Worm (Caenorhabditis elegans) whole organism, young adult: ENCODE data around the gene W09B6.4.

Experiments used
- B0336.3 ChIP-seq: fragments of 200-800 bp; sonication (Bioruptor generic); IDR thresholded peaks from 2 replicates; pipeline ENCODE4 v1.3.6; 2022; ENCODE audit warnings: missing genetic modification characterization, missing compliant biosample characterization
- F49E8.2 ChIP-seq: sonication (generic microtip); optimal IDR thresholded peaks from 3 replicates; lab custom pipeline; 2017; ENCODE audit warnings: missing genetic modification characterization, mild to moderate bottlenecking, missing compliant biosample characterization, antibody characterized with exemption, moderate library complexity; ENCODE audit not compliant: insufficient read depth
- F55B11.4 ChIP-seq: sonication (generic microtip); optimal IDR thresholded peaks from 2 replicates; lab custom pipeline; 2016; ENCODE audit warnings: missing compliant biosample characterization, missing genetic modification characterization, borderline replicate concordance; ENCODE audit not compliant: insufficient read depth
- Y53G8AR.9 ChIP-seq: fragments of 200-800 bp; sonication (Bioruptor generic); conservative IDR thresholded peaks from 2 replicates; pipeline ENCODE4 v1.3.6; 2022; ENCODE audit warnings: missing genetic modification reagents, missing genetic modification characterization, missing compliant biosample characterization
- Y79H2A.3 ChIP-seq: fragments of 200-800 bp; sonication (Bioruptor generic); conservative IDR thresholded peaks from 2 replicates; pipeline ENCODE4 v1.3.6; 2022; ENCODE audit warnings: missing genetic modification reagents, missing genetic modification characterization, missing compliant biosample characterization
- nfya-1 ChIP-seq: sonication (generic microtip); optimal IDR thresholded peaks from 2 replicates; lab custom pipeline; 2017; ENCODE audit warnings: antibody characterized with exemption, missing compliant biosample characterization, missing genetic modification characterization, borderline replicate concordance; ENCODE audit not compliant: insufficient read depth
- snpc-4 ChIP-seq, 5 experiments: fragments of 150-350 bp in 1 of 5; sonication (generic microtip) in 4 of 5; optimal IDR thresholded peaks; 2 replicates each; lab custom pipeline; 2014 to 2018; ENCODE audit warnings: missing genetic modification characterization in 5 of 5, missing biosample characterization in 3 of 5, antibody characterized with exemption in 2 of 5, mild to moderate bottlenecking in 2 of 5, missing compliant biosample characterization in 2 of 5, missing genotype in 2 of 5, moderate library complexity in 2 of 5, missing genetic modification reagents in 1 of 5

DNA sequence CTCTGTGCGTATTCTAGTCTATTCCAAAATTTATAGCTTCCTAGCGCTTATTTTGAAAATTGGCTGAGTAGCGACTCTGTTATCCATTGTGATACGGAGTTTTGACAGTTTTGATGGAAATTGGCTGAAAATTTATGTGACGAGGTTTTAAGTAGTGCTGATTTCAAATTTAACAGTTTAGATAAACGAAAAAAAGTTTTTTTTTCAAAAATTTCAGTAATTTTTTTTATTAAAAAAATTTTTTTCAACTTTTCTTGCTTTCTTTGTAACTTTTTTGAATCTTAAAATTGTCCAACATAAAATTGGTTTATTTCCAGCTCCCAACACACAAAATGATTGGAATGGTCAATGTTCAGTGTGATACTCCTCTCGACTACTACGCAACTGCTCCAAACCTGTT is 22.6 kb upstream of the W09B6.4 start, which contains the start of gene T23F4.2:
- TF ChIP-seq F55B11.4 (tag; lab: Kevin White, UChicago) (no peak), B0336.3 (GFP tag; lab: Robert Waterston, UW) (no peak), nfya-1 (tag; lab: Kevin White, UChicago) (no peak), F49E8.2 (tag; lab: Kevin White, UChicago) (no peak), Y79H2A.3 (GFP tag; lab: Robert Waterston, UW) (no peak), snpc-4 (GFP tag; optimal IDR thresholded peaks at IDR 0.05; lab: Kevin White, UChicago) (no peak), snpc-4 (tag; optimal IDR thresholded peaks at IDR 0.05; lab: Kevin White, UChicago) (no peak), Y53G8AR.9 (no peak)
